Fruit fly (Drosophila melanogaster) whole organism, wandering third instar larva: ENCODE data around the gene Eip74EF.

Source experiments
- CG32264 ChIP-seq: fragments of 200-800 bp; sonication (Bioruptor generic); optimal IDR thresholded peaks from 2 replicates; lab custom pipeline; 2016; ENCODE audit warnings: missing biosample characterization, missing genetic modification characterization
- CrebA ChIP-seq: fragments of 200-800 bp; sonication (Bioruptor generic); optimal IDR thresholded peaks from 2 replicates; lab custom pipeline; 2016; ENCODE audit warnings: missing biosample characterization, mild to moderate bottlenecking, missing genetic modification characterization, borderline replicate concordance
- GATAd ChIP-seq: sonication (Bioruptor generic); optimal IDR thresholded peaks from 2 replicates; lab custom pipeline; 2016; ENCODE audit warnings: missing biosample characterization, missing genetic modification characterization
- Hnf4 ChIP-seq: fragments of 200-800 bp; sonication (Bioruptor generic); optimal IDR thresholded peaks from 2 replicates; lab custom pipeline; 2016; ENCODE audit warnings: missing biosample characterization, mild to moderate bottlenecking, missing genetic modification characterization
- Hr78 ChIP-seq: fragments of >200 bp; optimal IDR thresholded peaks from 2 replicates; lab custom pipeline; 2017; ENCODE audit warnings: missing biosample characterization, missing genetic modification characterization
- Jra ChIP-seq: sonication (Bioruptor generic); optimal IDR thresholded peaks from 2 replicates; lab custom pipeline; 2016; ENCODE audit warnings: missing biosample characterization, missing genetic modification characterization
- Myc ChIP-seq: fragments of >200 bp; optimal IDR thresholded peaks from 2 replicates; lab custom pipeline; 2017
- Rel ChIP-seq, 2 experiments: fragments of 200-800 bp; sonication (Bioruptor generic) in 1 of 2; optimal IDR thresholded peaks; 2 replicates in 1 of 2; 3 replicates in 1 of 2; lab custom pipeline; 2016 to 2019; ENCODE audit warnings: mild to moderate bottlenecking in 2 of 2, missing biosample characterization in 2 of 2, missing genetic modification characterization in 2 of 2, moderate library complexity in 1 of 2
- Sp1 ChIP-seq: fragments of 200-800 bp; sonication (Bioruptor generic); optimal IDR thresholded peaks from 3 replicates; lab custom pipeline; 2019; ENCODE audit warnings: missing biosample characterization, mild to moderate bottlenecking, missing genetic modification characterization, moderate library complexity
- Vsx2 ChIP-seq: fragments of 200-300, 225-300 bp; sonication (Bioruptor generic); optimal IDR thresholded peaks from 2 replicates; lab custom pipeline; 2018; ENCODE audit warnings: missing biosample characterization, missing genetic modification characterization; ENCODE audit not compliant: partially characterized antibody
- br ChIP-seq: fragments of 200-800 bp; sonication (Bioruptor generic); optimal IDR thresholded peaks from 2 replicates; lab custom pipeline; 2016; ENCODE audit warnings: missing biosample characterization, missing genetic modification characterization
- brk ChIP-seq: fragments of 200-800 bp; sonication (Bioruptor generic); optimal IDR thresholded peaks from 2 replicates; lab custom pipeline; 2016; ENCODE audit warnings: missing biosample characterization, mild to moderate bottlenecking, missing genetic modification characterization
- dsf ChIP-seq: sonication (Bioruptor generic); optimal IDR thresholded peaks from 2 replicates; lab custom pipeline; 2016; ENCODE audit warnings: missing biosample characterization, missing genetic modification characterization, borderline replicate concordance
- pan ChIP-seq: fragments of >200 bp; optimal IDR thresholded peaks from 2 replicates; lab custom pipeline; 2017

- TF ChIP-seq br (GFP tag; lab: Kevin White, UChicago) (peak; percentile 77), Hr78 (GFP tag; lab: Kevin White, UChicago) (no peak), Jra (GFP tag; lab: Kevin White, UChicago) (no peak), Rel (GFP tag; optimal IDR thresholded peaks at IDR 0.05; lab: Kevin White, UChicago) (no peak), Rel (tag; optimal IDR thresholded peaks at IDR 0.05; lab: Kevin White, UChicago) (peak; percentile 44), CrebA (GFP tag; lab: Kevin White, UChicago) (no peak), Vsx2 (GFP tag; lab: Kevin White, UChicago) (peak; percentile 39), Myc (lab: Kevin White, UChicago) (no peak), pan (no peak), Sp1 (GFP tag; lab: Kevin White, UChicago) (peak; percentile 24), Hnf4 (peak; percentile 74), CG32264 (GFP tag; lab: Kevin White, UChicago) (peak; percentile 56), GATAd (GFP tag; lab: Kevin White, UChicago) (no peak), brk (GFP tag; lab: Kevin White, UChicago) (no peak), dsf (GFP tag; lab: Kevin White, UChicago) (no peak)
These were observed 39.5 kb upstream of the Eip74EF start for dm6 chr3L:17658423-17659267.
